Worm (Caenorhabditis elegans): Measurements from ENCODE around the gene C01F1.5.

Gene C01F1.5

DNA sequence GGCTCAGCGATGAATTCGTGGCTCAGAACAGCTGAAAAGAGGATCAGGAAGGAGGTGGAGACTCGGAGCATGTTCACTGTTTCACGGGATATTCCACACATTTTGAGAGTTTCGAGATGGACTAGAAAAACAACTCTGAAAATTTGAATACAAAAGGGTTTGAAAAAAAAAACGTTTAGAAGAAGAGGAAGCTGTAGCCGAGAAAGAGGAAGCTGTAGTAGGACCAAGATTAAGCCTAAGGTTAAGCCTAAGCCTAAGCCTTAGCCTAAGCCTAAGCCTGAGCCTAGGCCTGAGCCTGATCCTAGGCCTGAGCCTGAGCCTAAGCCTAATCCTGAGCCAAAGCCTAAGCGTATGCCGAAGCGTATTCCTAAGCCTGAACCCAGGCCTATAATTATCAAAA lies 30.5 kb upstream of the C01F1.5 start, which contains the start of gene plep-1:
TSS of gene plep-1 (minus strand) at position 101 of the 400 bp plus-strand sequence.
- no peak for TF ChIP-seq mep-1 (tag; optimal IDR thresholded peaks at IDR 0.05)
- TF ChIP-seq nhr-76 (tag; optimal IDR thresholded peaks at IDR 0.05), result no peak
- no peak for TF ChIP-seq lsy-2 (tag; optimal IDR thresholded peaks at IDR 0.05)
- TF ChIP-seq nhr-28 (tag; optimal IDR thresholded peaks at IDR 0.05), result no peak

DNA sequence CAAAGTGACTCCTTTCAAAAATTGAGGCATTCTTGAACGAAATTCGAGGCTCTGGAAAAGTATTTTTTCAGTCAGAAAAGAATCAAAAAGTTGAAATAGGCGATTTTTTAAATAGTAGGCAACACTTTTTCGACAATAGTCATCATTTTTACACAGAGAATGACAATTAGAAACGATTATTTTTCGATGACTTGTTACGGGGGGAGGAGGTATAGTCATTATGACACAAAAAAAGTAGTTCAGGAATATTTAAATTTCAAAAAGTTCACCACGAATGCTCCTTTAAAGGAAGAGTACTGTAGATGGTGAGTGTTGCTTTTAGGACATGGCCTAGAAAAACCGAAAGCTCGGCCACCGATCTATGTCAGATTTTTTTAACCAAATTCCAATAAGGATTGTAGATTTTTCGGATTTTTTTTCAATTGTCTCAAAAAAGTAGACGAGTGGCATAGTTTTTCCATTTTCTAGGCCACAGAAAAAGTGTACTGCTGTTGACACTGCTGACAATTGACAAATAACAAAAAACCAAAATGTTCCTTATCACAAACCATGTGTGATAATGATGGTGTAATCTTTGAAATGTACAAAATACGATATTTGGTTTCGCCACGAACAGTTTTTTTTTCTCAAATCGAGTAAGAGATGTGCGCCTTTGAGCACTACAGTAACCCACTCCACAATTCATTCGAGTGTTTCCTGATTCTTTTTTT lies 25.4 kb upstream of the C01F1.5 start, which contains the start of gene Y52E8A.3:
TSS of gene Y52E8A.3 (minus strand) at position 51 of the 710 bp plus-strand sequence.
- TF ChIP-seq lsy-2 (tag; optimal IDR thresholded peaks at IDR 0.05), result no peak
- no peak for TF ChIP-seq nhr-2 (tag; optimal IDR thresholded peaks at IDR 0.05)
- no peak for TF ChIP-seq nhr-76 (tag; optimal IDR thresholded peaks at IDR 0.05)
- TF ChIP-seq tbx-8 (GFP tag; optimal IDR thresholded peaks at IDR 0.05), result no peak
- TF ChIP-seq mls-2 (tag; optimal IDR thresholded peaks at IDR 0.05), result no peak
- TF ChIP-seq nhr-237 (tag; optimal IDR thresholded peaks at IDR 0.05), result no peak
- no peak for TF ChIP-seq lin-32 (GFP tag; optimal IDR thresholded peaks at IDR 0.05)
- TF ChIP-seq mab-5 (tag; optimal IDR thresholded peaks at IDR 0.05), result no peak
- TF ChIP-seq M03D4.4 (tag; optimal IDR thresholded peaks at IDR 0.05), result no peak
- no peak for TF ChIP-seq ham-2 (GFP tag; optimal IDR thresholded peaks at IDR 0.05)
- no peak for TF ChIP-seq elt-1 (tag; optimal IDR thresholded peaks at IDR 0.05; ENCODE audit: borderline replicate concordance, insufficient read depth)
- TF ChIP-seq blmp-1 (tag; optimal IDR thresholded peaks at IDR 0.05), result no peak
- TF ChIP-seq sptf-1 (tag; optimal IDR thresholded peaks at IDR 0.05), result no peak

DNA sequence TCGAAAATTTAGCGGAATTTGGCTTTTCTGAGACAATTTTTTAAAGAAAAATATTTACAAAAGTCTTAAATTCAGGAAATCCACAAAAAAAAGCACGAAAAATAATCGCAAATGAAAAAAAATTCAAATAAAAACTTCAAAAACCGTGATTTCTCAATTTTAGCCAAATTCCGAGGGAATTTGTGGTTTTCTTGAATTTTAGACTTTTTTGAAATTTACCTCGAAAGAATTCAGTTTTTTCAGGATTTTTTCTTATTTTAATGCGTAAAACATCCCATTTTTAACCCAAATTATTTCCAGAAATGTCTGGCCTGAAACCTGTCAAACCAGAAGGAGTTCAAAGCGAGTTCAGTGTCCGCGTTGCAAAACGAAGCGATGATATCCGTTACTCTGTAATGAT lies 19.7 kb upstream of the C01F1.5 start, which contains the start of gene gtf-2F1:
TSS of gene gtf-2F1 (plus strand) at position 301 of the 400 bp plus-strand sequence.
- no peak for TF ChIP-seq ceh-83 (GFP tag; optimal IDR thresholded peaks at IDR 0.05)
- no peak for TF ChIP-seq lsy-2 (tag; optimal IDR thresholded peaks at IDR 0.05)
- TF ChIP-seq mep-1 (tag; optimal IDR thresholded peaks at IDR 0.05), result no peak
- TF ChIP-seq zip-8 (tag; optimal IDR thresholded peaks at IDR 0.05), result no peak
- TF ChIP-seq ztf-11 (tag; optimal IDR thresholded peaks at IDR 0.05), result no peak
- no peak for TF ChIP-seq snpc-4 (tag; optimal IDR thresholded peaks at IDR 0.05)
- no peak for TF ChIP-seq elt-1 (tag; optimal IDR thresholded peaks at IDR 0.05; ENCODE audit: borderline replicate concordance, insufficient read depth)
- no peak for TF ChIP-seq blmp-1 (tag; optimal IDR thresholded peaks at IDR 0.05)
- TF ChIP-seq tbx-8 (GFP tag; optimal IDR thresholded peaks at IDR 0.05), result no peak
- no peak for TF ChIP-seq ceh-43 (GFP tag; optimal IDR thresholded peaks at IDR 0.05)
- no peak for TF ChIP-seq elt-3 (tag; optimal IDR thresholded peaks at IDR 0.05)
- TF ChIP-seq ham-2 (GFP tag; optimal IDR thresholded peaks at IDR 0.05), result no peak
- no peak for TF ChIP-seq mab-5 (tag; optimal IDR thresholded peaks at IDR 0.05)
- TF ChIP-seq bed-3 (GFP tag; optimal IDR thresholded peaks at IDR 0.05), result no peak
- no peak for TF ChIP-seq sem-2 (GFP tag; optimal IDR thresholded peaks at IDR 0.05)
- TF ChIP-seq unc-39 (tag; optimal IDR thresholded peaks at IDR 0.05), result no peak
- TF ChIP-seq ceh-39 (tag; optimal IDR thresholded peaks at IDR 0.05), result no peak
- no peak for TF ChIP-seq nhr-12 (tag; optimal IDR thresholded peaks at IDR 0.05)
- no peak for TF ChIP-seq mls-2 (tag; optimal IDR thresholded peaks at IDR 0.05)

DNA sequence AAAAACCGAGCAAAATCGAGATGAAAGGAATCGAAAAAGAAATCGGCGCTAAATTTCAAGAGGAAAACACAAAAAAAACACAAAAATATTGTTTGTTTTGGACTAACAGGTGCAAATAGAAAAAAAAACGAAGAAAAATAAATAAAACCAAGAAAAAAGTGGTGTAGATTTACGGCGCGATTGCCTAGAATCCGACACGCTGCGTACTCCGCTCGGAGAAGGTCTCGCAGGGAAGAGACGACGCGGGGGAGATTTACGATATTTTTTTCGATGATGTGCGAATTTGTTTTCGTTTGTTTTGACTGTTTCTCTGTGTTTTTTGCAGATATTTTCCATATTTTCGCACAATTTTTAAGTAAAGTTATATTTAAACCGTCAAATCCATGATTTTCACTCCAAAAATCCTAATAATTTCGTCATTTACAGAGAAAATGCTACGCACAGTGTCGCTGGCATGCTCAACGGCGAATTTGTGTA lies 17.6 kb upstream of the C01F1.5 start, which contains the start of gene sco-1:
TSS of gene sco-1 (plus strand) at position 427 of the 477 bp plus-strand sequence.
- TF ChIP-seq lin-13 (tag; optimal IDR thresholded peaks at IDR 0.05), result peak; percentile 91
- TF ChIP-seq bed-3 (GFP tag; optimal IDR thresholded peaks at IDR 0.05), result no peak
- no peak for TF ChIP-seq tbx-8 (GFP tag; optimal IDR thresholded peaks at IDR 0.05)
- TF ChIP-seq zip-8 (tag; optimal IDR thresholded peaks at IDR 0.05), result no peak
- TF ChIP-seq pha-4 (tag; optimal IDR thresholded peaks at IDR 0.05), result peak; percentile 81
- peak; percentile 28 for TF ChIP-seq unc-120 (tag; optimal IDR thresholded peaks at IDR 0.05; ENCODE audit: poor library complexity, severe bottlenecking)
- peak; percentile 72 for TF ChIP-seq ces-1 (GFP tag; optimal IDR thresholded peaks at IDR 0.05)
- TF ChIP-seq lin-32 (GFP tag; optimal IDR thresholded peaks at IDR 0.05), result no peak
- peak; percentile 89 for TF ChIP-seq nhr-237 (tag; optimal IDR thresholded peaks at IDR 0.05)
- TF ChIP-seq nhr-2 (tag; optimal IDR thresholded peaks at IDR 0.05), result no peak
- peak; percentile 71 for TF ChIP-seq sptf-1 (tag; optimal IDR thresholded peaks at IDR 0.05)
- peak; percentile 66 for TF ChIP-seq hlh-1 (tag; optimal IDR thresholded peaks at IDR 0.05)
- TF ChIP-seq ham-2 (GFP tag; optimal IDR thresholded peaks at IDR 0.05), result no peak
- TF ChIP-seq M03D4.4 (tag; optimal IDR thresholded peaks at IDR 0.05), result no peak
- no peak for TF ChIP-seq sem-2 (GFP tag; optimal IDR thresholded peaks at IDR 0.05)
- TF ChIP-seq blmp-1 (tag; optimal IDR thresholded peaks at IDR 0.05), result no peak
- TF ChIP-seq unc-62 (GFP tag; optimal IDR thresholded peaks at IDR 0.05), result peak; percentile 52
- peak; percentile 40 for TF ChIP-seq elt-1 (tag; optimal IDR thresholded peaks at IDR 0.05; ENCODE audit: borderline replicate concordance, insufficient read depth)
- TF ChIP-seq mls-2 (tag; optimal IDR thresholded peaks at IDR 0.05), result peak; percentile 68
- TF ChIP-seq mab-5 (tag; optimal IDR thresholded peaks at IDR 0.05), result no peak
- TF ChIP-seq lsy-2 (tag; optimal IDR thresholded peaks at IDR 0.05), result peak; percentile 83
- TF ChIP-seq drap-1 (GFP tag; optimal IDR thresholded peaks at IDR 0.05), result peak; percentile 58
- no peak for TF ChIP-seq nhr-12 (tag; optimal IDR thresholded peaks at IDR 0.05)
- no peak for TF ChIP-seq nhr-28 (tag; optimal IDR thresholded peaks at IDR 0.05)
- no peak for TF ChIP-seq snpc-4 (tag; optimal IDR thresholded peaks at IDR 0.05)
- TF ChIP-seq mep-1 (tag; optimal IDR thresholded peaks at IDR 0.05), result peak; percentile 86
- TF ChIP-seq ceh-39 (tag; optimal IDR thresholded peaks at IDR 0.05), result peak; percentile 68
